Worm (Caenorhabditis elegans): ENCODE results near the gene Y50E8A.6.
A peak's percentile ranks its signal among the peaks of the same experiment; 100 is the strongest.

Y50E8A.6 gene

DNA sequence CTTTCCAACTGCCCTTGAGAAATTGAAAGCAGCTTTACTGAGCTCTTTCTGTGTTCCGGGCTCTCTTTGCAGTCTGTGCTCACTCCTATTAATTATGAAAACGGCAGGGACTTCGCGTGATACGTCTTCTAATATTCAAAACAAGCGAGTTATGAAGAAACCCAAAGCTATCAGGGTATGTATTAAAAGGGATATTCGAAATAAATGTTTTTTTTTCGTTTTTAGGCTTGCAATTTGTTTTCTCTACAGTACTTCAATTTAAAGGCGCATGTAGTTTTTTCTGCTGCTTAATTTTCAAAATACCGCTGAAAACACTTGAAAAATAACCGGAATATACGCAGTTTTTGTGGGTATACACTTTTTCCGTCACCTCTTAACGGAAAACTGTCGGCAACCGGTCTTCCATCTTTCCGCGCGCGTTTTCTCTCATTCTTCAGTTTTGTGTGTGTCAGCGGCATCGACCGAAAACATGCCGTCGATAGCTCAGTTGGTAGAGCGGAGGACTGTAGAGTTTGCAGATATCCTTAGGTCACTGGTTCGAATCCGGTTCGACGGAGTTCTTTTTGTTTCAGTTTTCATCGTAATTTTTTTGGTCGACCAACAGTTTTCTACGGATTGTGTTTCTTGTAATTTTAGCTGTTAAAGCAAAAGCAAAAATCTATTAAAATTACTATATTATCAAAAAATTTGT, 51.9 kb downstream of the Y50E8A.6 start, which contains the start of gene gasr-8:
TSS of gene gasr-8 (plus strand) at position 51 of the 691 bp plus-strand sequence.
- TF ChIP-seq jun-1 (tag; optimal IDR thresholded peaks at IDR 0.05) (no peak), nhr-85 (tag) (peak; percentile 20), lin-35 (GFP tag; optimal IDR thresholded peaks at IDR 0.05) (peak in 1 of 2 experiments; percentile 16), unc-30 (tag; optimal IDR thresholded peaks at IDR 0.05) (no peak), fkh-8 (tag; optimal IDR thresholded peaks at IDR 0.05) (peak; percentile 54), rnt-1 (tag; optimal IDR thresholded peaks at IDR 0.05) (no peak), hlh-4 (tag; optimal IDR thresholded peaks at IDR 0.05) (no peak), efl-1 (optimal IDR thresholded peaks at IDR 0.05) (no peak), efl-1 (GFP tag; optimal IDR thresholded peaks at IDR 0.05 in 1 of 2) (peak in 1 of 2 experiments; percentile 41), isw-1 (GFP tag; IDR thresholded peaks at IDR 0.05) (no peak)
